Worm (Caenorhabditis elegans) whole organism, L1 larva: ENCODE results near the gene F21G4.5.

Source experiments
- C34B4.2 ChIP-seq: sonication (generic microtip); optimal IDR thresholded peaks from 2 replicates; lab custom pipeline; 2017; ENCODE audit warnings: mild to moderate bottlenecking, missing genetic modification characterization, missing compliant biosample characterization
- aly-2 ChIP-seq: fragments of 150-350 bp; optimal IDR thresholded peaks from 2 replicates; lab custom pipeline; 2014; ENCODE audit warnings: missing biosample characterization, missing genetic modification characterization
- ceh-8 ChIP-seq: fragments of 200-800 bp; sonication (Bioruptor generic); optimal IDR thresholded peaks from 2 replicates; lab custom pipeline; 2018; ENCODE audit warnings: mild to moderate bottlenecking, missing genetic modification characterization, moderate library complexity, missing compliant biosample characterization
- efl-1 ChIP-seq, 4 experiments: fragments of 150-350 bp; optimal IDR thresholded peaks in 3 of 4; peaks in 1 of 4; 1 replicate in 1 of 4; 2 replicates in 3 of 4; lab custom pipeline; 2014; ENCODE audit warnings: missing biosample characterization in 2 of 4, missing genetic modification characterization in 2 of 4, missing genetic modification reagents in 2 of 4
- hpl-2 ChIP-seq: fragments of 150-350 bp; optimal IDR thresholded peaks from 2 replicates; lab custom pipeline; 2014; ENCODE audit warnings: missing biosample characterization, missing genetic modification reagents, missing genetic modification characterization
- nhr-84 ChIP-seq: sonication (generic microtip); optimal IDR thresholded peaks from 2 replicates; lab custom pipeline; 2017; ENCODE audit warnings: missing biosample characterization, missing genetic modification characterization
- pqm-1 ChIP-seq: sonication (generic microtip); optimal IDR thresholded peaks from 3 replicates; lab custom pipeline; 2017; ENCODE audit warnings: missing biosample characterization, missing genetic modification characterization
- sup-37 ChIP-seq: fragments of 200-800 bp; sonication (Bioruptor generic); optimal IDR thresholded peaks from 2 replicates; lab custom pipeline; 2018; ENCODE audit warnings: mild to moderate bottlenecking, missing genetic modification characterization, missing compliant biosample characterization
- tbx-2 ChIP-seq: sonication (generic microtip); optimal IDR thresholded peaks from 2 replicates; lab custom pipeline; 2016; ENCODE audit warnings: missing genetic modification characterization, missing compliant biosample characterization

DNA sequence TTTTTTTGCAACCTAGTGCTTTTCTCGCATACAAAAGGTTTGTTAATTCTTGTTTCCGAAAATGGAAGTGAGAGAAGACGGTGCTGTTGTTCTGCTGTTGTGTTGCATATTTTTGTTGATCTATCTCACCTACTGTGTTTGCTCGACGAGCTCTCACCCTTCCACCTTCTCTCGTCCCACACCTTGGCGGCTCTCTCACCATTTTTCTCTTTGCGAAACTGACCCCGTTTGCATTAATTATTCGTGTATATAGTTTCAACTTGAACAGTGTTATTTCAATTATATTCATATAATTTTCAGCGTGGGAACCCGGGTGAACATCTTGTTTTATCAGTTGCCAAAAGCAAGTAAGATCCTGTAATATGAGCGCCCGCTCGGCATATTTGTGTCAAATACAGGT is 28.8 kb upstream of the F21G4.5 start, which contains the start of gene R07B1.9:
- TF ChIP-seq hpl-2 (no peak), efl-1 (optimal IDR thresholded peaks at IDR 0.05; lab: Kevin White, UChicago) (no peak), efl-1 (GFP tag; optimal IDR thresholded peaks at IDR 0.05 in 1 of 2; lab: Kevin White, UChicago) (peak in 1 of 2 experiments; percentile 11), aly-2 (tag; lab: Kevin White, UChicago) (no peak), pqm-1 (tag; lab: Kevin White, UChicago) (no peak), sup-37 (GFP tag; lab: Kevin White, UChicago) (no peak), nhr-84 (tag; lab: Kevin White, UChicago) (no peak), ceh-8 (GFP tag; lab: Kevin White, UChicago) (no peak), tbx-2 (tag; lab: Kevin White, UChicago) (no peak), C34B4.2 (no peak)
